Worm (Caenorhabditis elegans): ENCODE data around the gene R03H10.6.

Gene R03H10.6

ce11 chrII:4125239-4125638, 48.1 kb downstream of the R03H10.6 start:
- TF ChIP-seq drap-1 (GFP tag; optimal IDR thresholded peaks at IDR 0.05) (no peak), snpc-4 (tag; optimal IDR thresholded peaks at IDR 0.05) (no peak), unc-62 (GFP tag; optimal IDR thresholded peaks at IDR 0.05) (no peak), blmp-1 (tag; optimal IDR thresholded peaks at IDR 0.05) (no peak), nhr-12 (tag; optimal IDR thresholded peaks at IDR 0.05) (no peak)

ce11 chrII:4122899-4123298, 50.4 kb downstream of the R03H10.6 start:
- no peak for TF ChIP-seq unc-120 (tag; optimal IDR thresholded peaks at IDR 0.05; ENCODE audit: poor library complexity, severe bottlenecking)
- no peak for TF ChIP-seq blmp-1 (tag; optimal IDR thresholded peaks at IDR 0.05)
- no peak for TF ChIP-seq hlh-1 (tag; optimal IDR thresholded peaks at IDR 0.05)
- TF ChIP-seq M03D4.4 (tag; optimal IDR thresholded peaks at IDR 0.05), result no peak
- no peak for TF ChIP-seq ztf-11 (tag; optimal IDR thresholded peaks at IDR 0.05)
- no peak for TF ChIP-seq mab-5 (tag; optimal IDR thresholded peaks at IDR 0.05)
- no peak for TF ChIP-seq lin-32 (GFP tag; optimal IDR thresholded peaks at IDR 0.05)
- TF ChIP-seq snpc-4 (tag; optimal IDR thresholded peaks at IDR 0.05), result no peak
- TF ChIP-seq nhr-28 (tag; optimal IDR thresholded peaks at IDR 0.05), result no peak
- TF ChIP-seq flh-1 (GFP tag; optimal IDR thresholded peaks at IDR 0.05), result no peak
- no peak for TF ChIP-seq mep-1 (tag; optimal IDR thresholded peaks at IDR 0.05)

Measured in whole organism, mixed stage, embryonic.